Fruit fly (Drosophila melanogaster) whole organism, adult: ENCODE measurements around the gene CG44002.

ENCODE experiments used
- CG12768 ChIP-seq: fragments of 200-800 bp; sonication (Bioruptor generic); optimal IDR thresholded peaks from 2 replicates; lab custom pipeline; 2017; ENCODE audit warnings: missing biosample characterization, missing genetic modification characterization, mild to moderate bottlenecking, moderate library complexity, missing genetic modification reagents
- CG5204 ChIP-seq: fragments of 200-800 bp; sonication (Bioruptor generic); optimal IDR thresholded peaks from 2 replicates; lab custom pipeline; 2016; ENCODE audit warnings: missing biosample characterization, missing genetic modification characterization
- CG7101 ChIP-seq: fragments of 200-800 bp; sonication (Bioruptor generic); optimal IDR thresholded peaks from 2 replicates; lab custom pipeline; 2018; ENCODE audit warnings: missing biosample characterization, mild to moderate bottlenecking, missing genetic modification characterization, moderate library complexity
- Hr96 ChIP-seq: fragments of 200-800 bp; sonication (Bioruptor generic); optimal IDR thresholded peaks from 2 replicates; lab custom pipeline; 2016; ENCODE audit warnings: missing biosample characterization, missing genetic modification characterization
- Mnt ChIP-seq: fragments of 200-800 bp; sonication (Bioruptor generic); optimal IDR thresholded peaks from 2 replicates; lab custom pipeline; 2016; ENCODE audit warnings: missing biosample characterization, mild to moderate bottlenecking, missing genetic modification characterization
- bab1 ChIP-seq: fragments of 200-800 bp; sonication (Bioruptor generic); optimal IDR thresholded peaks from 3 replicates; lab custom pipeline; 2019; ENCODE audit warnings: missing biosample characterization, mild to moderate bottlenecking, missing genetic modification characterization, moderate library complexity
- kay ChIP-seq: fragments of 200-800 bp; sonication (Bioruptor generic); peaks from one replicate; lab custom pipeline; 2016; ENCODE audit warnings: missing biosample characterization, missing genetic modification characterization, borderline replicate concordance
- ovo ChIP-seq: fragments of 200-800 bp; sonication (Bioruptor generic); optimal IDR thresholded peaks from 2 replicates; lab custom pipeline; 2016; ENCODE audit warnings: missing biosample characterization, missing genetic modification characterization
- pad ChIP-seq: fragments of 200-800 bp; sonication (Bioruptor generic); optimal IDR thresholded peaks from 3 replicates; lab custom pipeline; 2017; ENCODE audit warnings: missing biosample characterization, missing genetic modification characterization, mild to moderate bottlenecking, moderate library complexity, missing genetic modification reagents

DNA sequence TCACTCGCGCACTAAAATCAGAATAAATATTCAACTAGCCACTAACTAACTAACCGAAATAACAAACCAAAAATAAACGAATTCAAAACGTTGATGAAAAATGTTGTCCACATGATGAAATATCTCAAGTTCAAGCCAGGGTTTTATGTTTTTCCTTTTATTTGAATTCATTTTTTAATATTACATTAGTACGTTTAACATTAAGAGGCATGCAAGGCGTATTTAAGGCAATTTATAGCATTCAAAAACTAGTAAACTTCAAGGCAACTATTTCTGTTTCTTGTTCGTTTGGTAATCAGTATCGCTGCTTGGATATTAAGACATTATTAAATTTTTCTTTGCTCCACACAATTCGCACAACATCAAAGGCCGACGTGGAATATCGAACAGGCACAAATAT, 25.0 kb downstream of the CG44002 start:
- TF ChIP-seq pad (no peak), Mnt (GFP tag; lab: Kevin White, UChicago) (no peak), kay (GFP tag; lab: Kevin White, UChicago) (peak; percentile 83), CG12768 (GFP tag; lab: Kevin White, UChicago) (no peak), Hr96 (no peak), CG7101 (tag; lab: Kevin White, UChicago) (no peak), ovo (no peak), CG5204 (GFP tag; lab: Kevin White, UChicago) (no peak), bab1 (GFP tag; lab: Kevin White, UChicago) (no peak)
